Worm (Caenorhabditis elegans): ENCODE data around the gene nhx-2.

DNA sequence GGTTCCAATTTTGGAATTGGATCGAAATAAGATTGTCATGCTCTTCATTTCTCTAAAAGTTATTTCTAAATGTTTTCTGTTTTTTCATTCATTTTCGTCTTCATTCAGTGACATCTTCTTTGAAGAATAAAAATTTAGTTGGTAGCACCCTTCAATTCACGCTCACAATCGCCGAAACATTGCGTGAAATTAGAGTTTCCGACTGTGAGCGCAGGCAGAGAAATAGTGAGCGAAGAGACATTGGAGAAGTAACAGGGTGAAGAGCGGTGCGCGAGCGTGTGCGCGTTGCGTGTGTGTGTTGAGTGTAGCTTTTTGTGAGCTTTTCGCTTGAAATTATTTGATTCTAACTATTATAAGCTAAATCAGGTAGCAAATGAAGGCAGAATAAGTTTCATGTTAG lies 24.3 kb downstream of the nhx-2 start:
- TF ChIP-seq zim-3 (tag; optimal IDR thresholded peaks at IDR 0.05), result no peak
- no peak for TF ChIP-seq hrde-1 (tag; optimal IDR thresholded peaks at IDR 0.05; ENCODE audit: borderline replicate concordance)
- TF ChIP-seq unc-62 (GFP tag; optimal IDR thresholded peaks at IDR 0.05), result no peak
- no peak for TF ChIP-seq dpff-1 (tag; optimal IDR thresholded peaks at IDR 0.05)
- TF ChIP-seq nhr-80 (tag; optimal IDR thresholded peaks at IDR 0.05), result no peak
- TF ChIP-seq attf-3 (GFP tag; conservative IDR thresholded peaks at IDR 0.05), result no peak; the same call in 1 of the 2 replicates
- no peak for TF ChIP-seq atf-7 (tag; optimal IDR thresholded peaks at IDR 0.05)
- TF ChIP-seq snpc-3.4 (tag; optimal IDR thresholded peaks at IDR 0.05), result no peak
- no peak for TF ChIP-seq attf-5 (GFP tag; optimal IDR thresholded peaks at IDR 0.05)
